Fruit fly (Drosophila melanogaster): ENCODE measurements around the gene CG42346.
"Not testable (repeated sequence)": the region's sequence is repeated elsewhere in the genome, so short reads cannot be mapped to it uniquely, and the experiment has no call there.

The CG42346 gene

dm6 chrX:22832099-22832498 is at the start of gene CG42346:
CG42346 (plus strand) TSS chrX:22832399.
- TF ChIP-seq CG8478 (optimal IDR thresholded peaks at IDR 0.05): no peak
- TF ChIP-seq pan (optimal IDR thresholded peaks at IDR 0.05): no peak
- no peak for TF ChIP-seq EcR (GFP tag; optimal IDR thresholded peaks at IDR 0.05)
- no peak for TF ChIP-seq psq (optimal IDR thresholded peaks at IDR 0.05)
- TF ChIP-seq usp (GFP tag; optimal IDR thresholded peaks at IDR 0.05): no peak
- no peak for TF ChIP-seq Dll (optimal IDR thresholded peaks at IDR 0.05)

dm6 chrX:22796073-22796472 is 36.1 kb upstream of the CG42346 start:
- TF ChIP-seq usp (GFP tag; optimal IDR thresholded peaks at IDR 0.05) (no peak), psq (optimal IDR thresholded peaks at IDR 0.05) (no peak), EcR (GFP tag; optimal IDR thresholded peaks at IDR 0.05) (no peak), Dll (optimal IDR thresholded peaks at IDR 0.05) (no peak), pan (optimal IDR thresholded peaks at IDR 0.05) (no peak), CG8478 (optimal IDR thresholded peaks at IDR 0.05) (no peak)

- not testable (repeated sequence) for TF ChIP-seq psq (optimal IDR thresholded peaks at IDR 0.05); Dll (optimal IDR thresholded peaks at IDR 0.05); EcR (GFP tag; optimal IDR thresholded peaks at IDR 0.05)
Measured at dm6 chrX:22811835-22812234, 20.4 kb upstream of the CG42346 start, which contains the start of gene CG12446. CG12446 (minus strand) TSS chrX:22811935.

DNA sequence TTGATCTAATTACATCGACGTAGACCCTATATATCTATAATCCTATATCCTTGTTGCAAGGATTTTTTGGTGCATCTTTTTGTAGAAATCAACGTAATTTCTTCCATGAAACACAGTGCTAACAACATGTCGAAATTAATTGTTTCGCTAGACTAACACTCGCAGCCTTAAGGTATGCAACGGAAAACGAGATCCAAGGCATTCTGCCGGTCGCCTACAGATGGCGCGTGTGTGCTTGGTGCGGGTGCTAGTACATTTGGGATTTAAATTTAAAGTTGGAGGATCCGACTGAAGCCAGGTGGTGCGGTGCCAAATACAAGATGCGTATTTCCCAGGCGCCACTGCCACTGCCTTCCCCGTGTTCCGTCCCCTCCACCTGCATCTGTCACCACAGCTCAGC is 7.5 kb upstream of the CG42346 start:
- TF ChIP-seq usp (GFP tag; optimal IDR thresholded peaks at IDR 0.05) (no peak), psq (optimal IDR thresholded peaks at IDR 0.05) (no peak)

DNA sequence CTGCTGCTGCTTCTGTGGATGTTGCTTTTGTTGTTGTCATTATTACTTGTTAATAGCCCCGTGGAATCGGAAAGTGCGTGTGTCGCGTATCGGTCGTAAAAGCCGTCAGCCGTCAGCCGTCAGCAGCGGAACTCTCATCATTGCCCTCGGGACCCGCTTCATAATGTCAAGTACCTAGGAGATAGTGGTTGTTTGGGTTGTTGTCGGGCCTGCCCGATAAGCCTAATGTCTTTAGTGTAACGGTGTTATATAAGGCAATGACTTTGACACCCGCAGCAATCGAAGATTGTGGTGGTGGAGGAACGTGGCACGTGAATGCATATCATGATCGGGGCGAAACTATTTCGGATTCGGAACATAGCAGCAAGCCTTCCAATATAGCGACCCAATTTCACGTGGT is 1.7 kb upstream of the CG42346 start:
- TF ChIP-seq pan (optimal IDR thresholded peaks at IDR 0.05) (no peak), EcR (GFP tag; optimal IDR thresholded peaks at IDR 0.05) (no peak), psq (optimal IDR thresholded peaks at IDR 0.05) (no peak), CG8478 (optimal IDR thresholded peaks at IDR 0.05) (no peak), usp (GFP tag; optimal IDR thresholded peaks at IDR 0.05) (no peak), Dll (optimal IDR thresholded peaks at IDR 0.05) (no peak)

- TF ChIP-seq EcR (GFP tag; optimal IDR thresholded peaks at IDR 0.05) (no peak), Dll (optimal IDR thresholded peaks at IDR 0.05) (no peak), usp (GFP tag; optimal IDR thresholded peaks at IDR 0.05) (no peak)
Measured at dm6 chrX:22833534-22833933, 1.3 kb downstream of the CG42346 start.

DNA sequence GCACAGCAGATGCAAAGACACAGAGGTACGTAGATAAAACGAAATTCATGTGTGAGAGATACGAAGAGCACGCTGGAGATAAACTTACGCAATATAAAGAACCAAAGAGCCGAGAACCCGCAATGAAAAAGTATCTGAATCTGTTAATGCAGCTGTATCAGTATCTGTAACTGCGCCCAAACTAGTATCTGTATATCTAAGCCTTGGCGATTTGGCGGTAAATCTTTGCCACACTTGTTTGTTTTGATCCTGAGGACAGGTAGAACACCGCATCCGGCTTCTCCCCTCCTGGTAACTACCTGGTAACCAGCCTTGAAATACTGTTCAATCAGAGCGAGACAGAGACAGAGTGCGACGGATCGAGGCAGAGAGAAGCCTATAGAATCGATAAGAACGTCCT is 4.2 kb downstream of the CG42346 start:
- TF ChIP-seq psq (optimal IDR thresholded peaks at IDR 0.05): no peak
- TF ChIP-seq pan (optimal IDR thresholded peaks at IDR 0.05): no peak
- TF ChIP-seq Dll (optimal IDR thresholded peaks at IDR 0.05): no peak
- no peak for TF ChIP-seq CG8478 (optimal IDR thresholded peaks at IDR 0.05)
- TF ChIP-seq usp (GFP tag; optimal IDR thresholded peaks at IDR 0.05): no peak
- TF ChIP-seq EcR (GFP tag; optimal IDR thresholded peaks at IDR 0.05): no peak

dm6 chrX:22837338-22837737 is 5.1 kb downstream of the CG42346 start:
- TF ChIP-seq CG8478 (optimal IDR thresholded peaks at IDR 0.05) (no peak), EcR (GFP tag; optimal IDR thresholded peaks at IDR 0.05) (no peak), pan (optimal IDR thresholded peaks at IDR 0.05) (no peak), usp (GFP tag; optimal IDR thresholded peaks at IDR 0.05) (no peak), psq (optimal IDR thresholded peaks at IDR 0.05) (no peak), Dll (optimal IDR thresholded peaks at IDR 0.05) (no peak)

dm6 chrX:22838405-22838804 is 6.2 kb downstream of the CG42346 start:
- no peak for TF ChIP-seq Dll (optimal IDR thresholded peaks at IDR 0.05)

- TF ChIP-seq CG8478 (optimal IDR thresholded peaks at IDR 0.05) (no peak), usp (GFP tag; optimal IDR thresholded peaks at IDR 0.05) (no peak), EcR (GFP tag; optimal IDR thresholded peaks at IDR 0.05) (no peak), Dll (optimal IDR thresholded peaks at IDR 0.05) (no peak), pan (optimal IDR thresholded peaks at IDR 0.05) (no peak), psq (optimal IDR thresholded peaks at IDR 0.05) (no peak)
Measured at dm6 chrX:22846393-22846792, 14.2 kb downstream of the CG42346 start.

- TF ChIP-seq Dll (optimal IDR thresholded peaks at IDR 0.05): no peak
- TF ChIP-seq psq (optimal IDR thresholded peaks at IDR 0.05): no peak
- TF ChIP-seq pan (optimal IDR thresholded peaks at IDR 0.05): no peak
- TF ChIP-seq EcR (GFP tag; optimal IDR thresholded peaks at IDR 0.05): no peak
- TF ChIP-seq CG8478 (optimal IDR thresholded peaks at IDR 0.05): no peak
- TF ChIP-seq usp (GFP tag; optimal IDR thresholded peaks at IDR 0.05): no peak
Measured at dm6 chrX:22847247-22847646, 15.0 kb downstream of the CG42346 start.

DNA sequence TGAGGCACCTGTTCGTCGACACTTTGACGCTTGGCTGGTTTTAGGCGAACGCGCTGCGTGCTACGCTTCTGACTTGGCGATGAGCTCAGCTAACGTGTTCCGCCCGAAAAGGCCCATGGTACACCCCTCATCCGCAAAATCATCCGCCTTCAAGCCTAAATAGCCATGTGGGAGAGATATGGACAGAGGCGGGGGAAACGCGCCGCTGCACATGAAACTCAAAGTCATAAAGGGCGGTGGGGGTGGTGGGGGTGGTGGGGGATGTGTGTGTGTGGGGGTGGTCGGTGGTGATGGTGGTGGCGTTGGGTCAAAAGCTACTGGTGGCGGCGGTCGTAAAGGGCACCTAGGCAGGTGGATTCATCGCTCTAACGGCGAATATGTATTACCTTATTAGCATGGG is 19.1 kb downstream of the CG42346 start:
- TF ChIP-seq CG8478 (optimal IDR thresholded peaks at IDR 0.05) (no peak), EcR (GFP tag; optimal IDR thresholded peaks at IDR 0.05) (no peak), psq (optimal IDR thresholded peaks at IDR 0.05) (no peak), Dll (optimal IDR thresholded peaks at IDR 0.05) (no peak), pan (optimal IDR thresholded peaks at IDR 0.05) (no peak), usp (GFP tag; optimal IDR thresholded peaks at IDR 0.05) (no peak)

DNA sequence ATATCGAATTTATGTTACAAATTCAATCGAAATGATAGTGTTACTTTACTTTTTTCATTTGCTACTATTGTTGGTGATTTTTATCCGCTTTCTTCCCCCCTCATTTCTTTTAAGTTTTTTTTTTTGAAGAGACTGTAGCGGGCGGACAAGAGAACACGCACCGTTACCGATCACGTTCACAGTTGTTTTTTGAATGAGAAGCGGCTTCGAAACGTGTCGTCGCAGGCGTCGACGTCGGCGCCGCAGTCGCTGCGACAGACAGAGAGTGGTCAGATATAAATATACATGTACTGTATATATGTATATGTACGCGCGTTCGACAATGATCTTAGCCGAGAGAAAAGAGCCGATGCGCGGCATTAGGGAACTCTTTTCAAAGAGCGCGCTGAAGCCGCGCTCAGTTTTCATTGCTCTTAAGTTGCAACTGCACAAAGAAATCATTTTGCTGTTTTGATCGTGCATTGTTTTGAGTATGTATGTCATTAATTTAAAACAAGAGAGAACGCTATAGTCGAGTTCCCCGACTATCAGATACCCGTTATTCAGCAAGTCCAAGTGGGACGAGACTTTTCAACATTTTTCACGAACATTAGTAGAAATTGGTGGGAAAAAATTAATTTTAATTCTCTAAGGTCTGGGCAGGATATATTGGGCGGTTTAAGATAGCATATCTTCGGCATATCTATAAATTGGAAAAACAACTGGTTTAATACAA is 23.0 kb downstream of the CG42346 start, which contains the start of gene fog:
fog (minus strand) TSS at position 201 of the 715 bp plus-strand sequence.
- no peak for TF ChIP-seq pan (optimal IDR thresholded peaks at IDR 0.05)
- no peak for TF ChIP-seq psq (optimal IDR thresholded peaks at IDR 0.05)
- TF ChIP-seq usp (GFP tag; optimal IDR thresholded peaks at IDR 0.05): no peak
- TF ChIP-seq Dll (optimal IDR thresholded peaks at IDR 0.05): no peak
- no peak for TF ChIP-seq CG8478 (optimal IDR thresholded peaks at IDR 0.05)
- TF ChIP-seq EcR (GFP tag; optimal IDR thresholded peaks at IDR 0.05): no peak
